Fruit fly (Drosophila melanogaster) whole organism, prepupa: Measurements from ENCODE around the gene CG15386.
A peak's percentile ranks its signal among the peaks of the same experiment; 100 is the strongest.

Experiments used
- Blimp-1 ChIP-seq: fragments of 200-800 bp; sonication (Bioruptor generic); optimal IDR thresholded peaks from 3 replicates; lab custom pipeline; 2017; ENCODE audit warnings: missing biosample characterization, missing genetic modification characterization, mild to moderate bottlenecking, moderate library complexity, missing genetic modification reagents
- CG10631 ChIP-seq: fragments of 200-800 bp; sonication (Bioruptor generic); optimal IDR thresholded peaks from 2 replicates; lab custom pipeline; 2016; ENCODE audit warnings: missing biosample characterization, missing genetic modification characterization
- CG10669 ChIP-seq: fragments of 200-800 bp; sonication (Bioruptor generic); optimal IDR thresholded peaks from 3 replicates; lab custom pipeline; 2018; ENCODE audit warnings: missing biosample characterization, mild to moderate bottlenecking, missing genetic modification characterization, moderate library complexity
- CG11294 ChIP-seq: fragments of 200-800 bp; sonication (Bioruptor generic); IDR thresholded peaks from 2 replicates; pipeline ENCODE4 v1.3.6; 2022; ENCODE audit warnings: missing biosample characterization, missing genetic modification characterization
- CG1621 ChIP-seq: fragments of 200-800 bp; sonication (Bioruptor generic); optimal IDR thresholded peaks from 3 replicates; lab custom pipeline; 2018; ENCODE audit warnings: missing biosample characterization, mild to moderate bottlenecking, missing genetic modification characterization
- CG16779 ChIP-seq: fragments of 200-800 bp; sonication (Bioruptor generic); optimal IDR thresholded peaks from 3 replicates; lab custom pipeline; 2017; ENCODE audit warnings: missing biosample characterization, mild to moderate bottlenecking, missing genetic modification characterization
- CG3032 ChIP-seq: fragments of 200-800 bp; optimal IDR thresholded peaks from 2 replicates; lab custom pipeline; 2019; ENCODE audit warnings: missing biosample characterization, mild to moderate bottlenecking, missing genetic modification characterization, moderate library complexity
- CG31627 ChIP-seq: fragments of 200-800 bp; sonication (Bioruptor generic); optimal IDR thresholded peaks from 3 replicates; lab custom pipeline; 2016; ENCODE audit warnings: missing biosample characterization, missing genetic modification characterization
- CG32006 ChIP-seq: fragments of 200-800 bp; sonication (Bioruptor generic); optimal IDR thresholded peaks from 3 replicates; lab custom pipeline; 2017; ENCODE audit warnings: missing biosample characterization, mild to moderate bottlenecking, missing genetic modification characterization
- CG34406 ChIP-seq: fragments of 200-800 bp; sonication (Bioruptor generic); optimal IDR thresholded peaks from 3 replicates; lab custom pipeline; 2016; ENCODE audit warnings: missing biosample characterization, missing genetic modification characterization
- CG6163 ChIP-seq: fragments of 200-800 bp; sonication (Bioruptor generic); IDR thresholded peaks from 3 replicates; pipeline ENCODE4 v1.3.6; 2022; ENCODE audit warnings: missing biosample characterization, missing genetic modification characterization
- CG6276 ChIP-seq: fragments of 200-800 bp; sonication (Bioruptor generic); optimal IDR thresholded peaks from 2 replicates; lab custom pipeline; 2017; ENCODE audit warnings: missing biosample characterization, mild to moderate bottlenecking, missing genetic modification characterization
- CG6792 ChIP-seq: fragments of 200-800 bp; sonication (Bioruptor generic); optimal IDR thresholded peaks from 3 replicates; lab custom pipeline; 2016; ENCODE audit warnings: missing biosample characterization, missing genetic modification characterization
- CG6854 ChIP-seq: fragments of 200-800 bp; sonication (Bioruptor generic); optimal IDR thresholded peaks from 2 replicates; lab custom pipeline; 2017; ENCODE audit warnings: missing biosample characterization, mild to moderate bottlenecking, missing genetic modification characterization
- CG7368 ChIP-seq: fragments of 200-800 bp; sonication (Bioruptor generic); optimal IDR thresholded peaks from 3 replicates; lab custom pipeline; 2016; ENCODE audit warnings: missing biosample characterization, missing genetic modification characterization
- CG8119 ChIP-seq: fragments of 200-800 bp; sonication (Bioruptor generic); IDR thresholded peaks from 3 replicates; pipeline ENCODE4 v1.3.6; 2022; ENCODE audit warnings: missing biosample characterization, missing genetic modification characterization
- CG8319 ChIP-seq: fragments of 200-800 bp; sonication (Bioruptor generic); optimal IDR thresholded peaks from 3 replicates; lab custom pipeline; 2016; ENCODE audit warnings: missing biosample characterization, missing genetic modification characterization
- CG9139 ChIP-seq: fragments of 200-800 bp; sonication (Bioruptor generic); optimal IDR thresholded peaks from 3 replicates; lab custom pipeline; 2017; ENCODE audit warnings: missing biosample characterization, mild to moderate bottlenecking, missing genetic modification characterization
- Eip75B ChIP-seq: fragments of 200-800 bp; sonication (Bioruptor generic); optimal IDR thresholded peaks from 3 replicates; lab custom pipeline; 2016; ENCODE audit warnings: missing biosample characterization, missing genetic modification characterization
- Eip78C ChIP-seq: fragments of 200-800 bp; sonication (Bioruptor generic); peaks from one replicate; lab custom pipeline; 2016; ENCODE audit warnings: missing biosample characterization, missing genetic modification characterization
- Eip93F ChIP-seq: fragments of 200-800 bp; sonication (Bioruptor generic); optimal IDR thresholded peaks from 2 replicates; lab custom pipeline; 2016; ENCODE audit warnings: missing biosample characterization, mild to moderate bottlenecking, missing genetic modification characterization
- Ets96B ChIP-seq: fragments of 200-800 bp; optimal IDR thresholded peaks from 2 replicates; lab custom pipeline; 2019; ENCODE audit warnings: missing biosample characterization, mild to moderate bottlenecking, missing genetic modification characterization, moderate library complexity
- Gug ChIP-seq: fragments of 200-800 bp; sonication (Bioruptor generic); IDR thresholded peaks from 2 replicates; pipeline ENCODE4 v1.3.6; 2022; ENCODE audit warnings: missing biosample characterization, missing genetic modification characterization
- Hr38 ChIP-seq: sonication (Bioruptor generic); optimal IDR thresholded peaks from 2 replicates; lab custom pipeline; 2016; ENCODE audit warnings: missing biosample characterization, missing genetic modification characterization
- Hr39 ChIP-seq: fragments of 200-800 bp; sonication (Bioruptor generic); optimal IDR thresholded peaks from 2 replicates; lab custom pipeline; 2016; ENCODE audit warnings: missing biosample characterization, missing genetic modification characterization
- Hr4 ChIP-seq: fragments of 200-800 bp; sonication (Bioruptor generic); optimal IDR thresholded peaks from 3 replicates; lab custom pipeline; 2016; ENCODE audit warnings: missing biosample characterization, missing genetic modification characterization
- OdsH ChIP-seq: fragments of 200-800 bp; sonication (Bioruptor generic); optimal IDR thresholded peaks from 3 replicates; lab custom pipeline; 2016; ENCODE audit warnings: missing biosample characterization, missing genetic modification characterization
- Smox ChIP-seq: fragments of 200-800 bp; sonication (Bioruptor generic); optimal IDR thresholded peaks from 3 replicates; lab custom pipeline; 2016; ENCODE audit warnings: missing biosample characterization, missing genetic modification characterization
- Sox102F ChIP-seq: fragments of 200-800 bp; sonication (Bioruptor generic); optimal IDR thresholded peaks from 2 replicates; lab custom pipeline; 2016; ENCODE audit warnings: missing biosample characterization, mild to moderate bottlenecking, missing genetic modification characterization
- Sox14 ChIP-seq: fragments of 200-800 bp; sonication (Bioruptor generic); optimal IDR thresholded peaks from 3 replicates; lab custom pipeline; 2016; ENCODE audit warnings: missing biosample characterization, missing genetic modification characterization
- Sox15 ChIP-seq: fragments of 200-800 bp; sonication (Bioruptor generic); optimal IDR thresholded peaks from 3 replicates; lab custom pipeline; 2016; ENCODE audit warnings: missing biosample characterization, missing genetic modification characterization
- achi ChIP-seq: fragments of 200-800 bp; sonication (Bioruptor generic); optimal IDR thresholded peaks from 3 replicates; lab custom pipeline; 2016; ENCODE audit warnings: missing biosample characterization, missing genetic modification characterization
- acj6 ChIP-seq: fragments of 200-800 bp; sonication (Bioruptor generic); optimal IDR thresholded peaks from 3 replicates; lab custom pipeline; 2016; ENCODE audit warnings: missing biosample characterization, missing genetic modification characterization
- cyc ChIP-seq: fragments of 200-800 bp; sonication (Bioruptor generic); optimal IDR thresholded peaks from 3 replicates; lab custom pipeline; 2016; ENCODE audit warnings: missing biosample characterization, missing genetic modification characterization
- dac ChIP-seq: fragments of 200-800 bp; sonication (Bioruptor generic); optimal IDR thresholded peaks from 2 replicates; lab custom pipeline; 2017; ENCODE audit warnings: missing biosample characterization, mild to moderate bottlenecking, missing genetic modification characterization
- eg ChIP-seq: fragments of 200-800 bp; sonication (Bioruptor generic); IDR thresholded peaks from 3 replicates; pipeline ENCODE4 v1.3.6; 2022; ENCODE audit warnings: missing biosample characterization, missing genetic modification characterization
- esn ChIP-seq: fragments of 200-800 bp; sonication (Bioruptor generic); optimal IDR thresholded peaks from 2 replicates; lab custom pipeline; 2016; ENCODE audit warnings: missing biosample characterization, mild to moderate bottlenecking, missing genetic modification characterization, moderate library complexity
- fd59A ChIP-seq: fragments of 200-800 bp; sonication (Bioruptor generic); optimal IDR thresholded peaks from 2 replicates; lab custom pipeline; 2017; ENCODE audit warnings: missing biosample characterization, mild to moderate bottlenecking, missing genetic modification characterization, missing genetic modification reagents
- fd85E ChIP-seq: fragments of 200-800 bp; sonication (Bioruptor generic); optimal IDR thresholded peaks from 3 replicates; lab custom pipeline; 2016; ENCODE audit warnings: missing biosample characterization, missing genetic modification characterization
- fkh ChIP-seq: fragments of 200-800 bp; sonication (Bioruptor generic); optimal IDR thresholded peaks from 3 replicates; lab custom pipeline; 2017; ENCODE audit warnings: missing biosample characterization, mild to moderate bottlenecking, missing genetic modification characterization, moderate library complexity
- net ChIP-seq: fragments of 200-800 bp; sonication (Bioruptor generic); optimal IDR thresholded peaks from 3 replicates; lab custom pipeline; 2016; ENCODE audit warnings: missing biosample characterization, missing genetic modification characterization
- pdm3 ChIP-seq: fragments of 200-800 bp; sonication (Bioruptor generic); optimal IDR thresholded peaks from 3 replicates; lab custom pipeline; 2016; ENCODE audit warnings: missing biosample characterization, missing genetic modification characterization
- ss ChIP-seq, 2 experiments: fragments of 200-800 bp; sonication (Bioruptor generic); optimal IDR thresholded peaks; 2 replicates in 1 of 2; 3 replicates in 1 of 2; lab custom pipeline; 2017 to 2018; ENCODE audit warnings: mild to moderate bottlenecking in 2 of 2, missing biosample characterization in 2 of 2, missing genetic modification characterization in 2 of 2, moderate library complexity in 1 of 2
- svp ChIP-seq: fragments of 200-800 bp; sonication (Bioruptor generic); peaks from one replicate; lab custom pipeline; 2016; ENCODE audit warnings: missing biosample characterization, missing genetic modification characterization
- vri ChIP-seq: fragments of 200-800 bp; sonication (Bioruptor generic); optimal IDR thresholded peaks from 3 replicates; lab custom pipeline; 2016; ENCODE audit warnings: missing biosample characterization, mild to moderate bottlenecking, missing genetic modification characterization

The CG15386 gene

DNA sequence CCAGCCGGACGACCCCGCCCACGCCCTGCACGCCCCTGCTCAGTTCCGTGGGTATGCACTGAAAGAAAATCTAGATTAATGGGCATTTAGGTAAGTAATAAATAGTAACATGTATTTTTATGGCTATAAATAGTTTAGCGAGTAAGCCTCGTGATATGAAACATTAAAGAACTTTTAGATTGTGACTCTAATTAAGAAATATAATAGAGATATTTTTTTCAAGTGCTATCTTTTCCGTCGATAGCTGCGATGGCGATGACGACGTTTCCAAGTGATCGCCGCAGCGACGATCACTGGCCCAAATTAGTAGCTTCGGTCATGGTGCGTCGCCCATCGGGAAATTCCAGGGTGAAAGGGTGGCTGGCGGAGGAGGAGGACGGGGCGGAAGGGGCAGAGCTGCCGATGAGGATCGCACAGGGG lies 36.9 kb downstream of the CG15386 start (continued):
- TF ChIP-seq CG16779 (tag; lab: Kevin White, UChicago) (peak; percentile 72), Hr38 (no peak), Smox (GFP tag; lab: Kevin White, UChicago) (peak; percentile 79), Sox14 (GFP tag; lab: Kevin White, UChicago) (peak; percentile 82), Hr4 (GFP tag; lab: Kevin White, UChicago) (peak; percentile 82), CG7368 (peak; percentile 77), esn (peak; percentile 81), Ets96B (tag; lab: Kevin White, UChicago) (peak; percentile 89)

DNA sequence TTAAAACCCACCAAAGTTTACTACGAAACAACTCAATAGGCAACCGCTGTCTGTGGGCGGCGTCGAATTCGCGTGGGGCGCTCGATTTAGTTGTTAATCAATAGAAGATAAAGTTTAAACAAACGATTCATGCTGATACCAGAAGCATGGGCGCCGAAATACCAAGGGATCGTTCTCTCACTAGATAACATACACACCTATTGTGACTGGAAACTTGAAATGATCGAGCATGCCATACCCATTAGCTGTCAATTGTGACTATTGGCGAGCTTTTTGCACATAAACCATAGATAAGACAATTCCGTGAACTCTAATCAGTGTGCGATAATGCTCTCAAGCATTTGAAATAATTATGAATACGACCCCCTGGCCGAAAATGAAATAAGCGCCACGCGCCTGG lies 37.7 kb downstream of the CG15386 start:
- TF ChIP-seq CG9139 (GFP tag; lab: Kevin White, UChicago) (no peak), fkh (GFP tag; lab: Kevin White, UChicago) (peak; percentile 34), vri (GFP tag; lab: Kevin White, UChicago) (peak; percentile 19)
- TF ChIP-seq, all 60 proteins: peak for 2

DNA sequence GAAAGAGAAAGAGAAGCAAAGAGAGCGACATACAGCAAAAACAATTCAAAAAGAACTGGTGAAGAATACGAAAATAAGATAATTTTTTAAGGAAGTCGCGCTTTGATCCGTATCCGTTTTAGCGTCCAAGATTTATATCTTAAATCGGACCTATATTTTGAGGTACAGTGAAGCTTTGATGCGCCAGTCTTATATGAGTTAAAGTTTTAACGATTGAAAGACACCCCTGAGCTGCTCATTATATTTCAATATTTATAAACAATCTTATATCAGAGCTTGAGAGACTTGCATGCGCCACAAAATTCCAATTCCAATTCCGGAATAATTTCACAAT lies 38.3 kb downstream of the CG15386 start:
- TF ChIP-seq achi (GFP tag; lab: Kevin White, UChicago) (peak; percentile 35), CG6854 (GFP tag; lab: Kevin White, UChicago) (no peak), CG34406 (no peak), acj6 (peak; percentile 40), CG32006 (GFP tag; lab: Kevin White, UChicago) (peak; percentile 14), fd85E (GFP tag; lab: Kevin White, UChicago) (no peak), OdsH (GFP tag; lab: Kevin White, UChicago) (peak; percentile 56), svp (GFP tag; lab: Kevin White, UChicago) (peak; percentile 67), eg (GFP tag; lab: Robert Waterston, UW) (no peak), Hr39 (GFP tag; lab: Kevin White, UChicago) (peak; percentile 27), Sox102F (GFP tag; lab: Kevin White, UChicago) (no peak), Ets96B (tag; lab: Kevin White, UChicago) (no peak), pdm3 (GFP tag; lab: Kevin White, UChicago) (peak; percentile 11), CG10631 (GFP tag; lab: Kevin White, UChicago) (peak; percentile 24), CG16779 (tag; lab: Kevin White, UChicago) (no peak), CG10669 (GFP tag; lab: Kevin White, UChicago) (no peak), CG31627 (GFP tag; lab: Kevin White, UChicago) (no peak), CG3032 (no peak), Hr4 (GFP tag; lab: Kevin White, UChicago) (peak; percentile 69), Sox14 (GFP tag; lab: Kevin White, UChicago) (peak; percentile 3), fd59A (GFP tag; lab: Kevin White, UChicago) (no peak), CG8119 (GFP tag; lab: Robert Waterston, UW) (peak; percentile 50), Eip78C (peak; percentile 62), Sox15 (GFP tag; lab: Kevin White, UChicago) (no peak)

DNA sequence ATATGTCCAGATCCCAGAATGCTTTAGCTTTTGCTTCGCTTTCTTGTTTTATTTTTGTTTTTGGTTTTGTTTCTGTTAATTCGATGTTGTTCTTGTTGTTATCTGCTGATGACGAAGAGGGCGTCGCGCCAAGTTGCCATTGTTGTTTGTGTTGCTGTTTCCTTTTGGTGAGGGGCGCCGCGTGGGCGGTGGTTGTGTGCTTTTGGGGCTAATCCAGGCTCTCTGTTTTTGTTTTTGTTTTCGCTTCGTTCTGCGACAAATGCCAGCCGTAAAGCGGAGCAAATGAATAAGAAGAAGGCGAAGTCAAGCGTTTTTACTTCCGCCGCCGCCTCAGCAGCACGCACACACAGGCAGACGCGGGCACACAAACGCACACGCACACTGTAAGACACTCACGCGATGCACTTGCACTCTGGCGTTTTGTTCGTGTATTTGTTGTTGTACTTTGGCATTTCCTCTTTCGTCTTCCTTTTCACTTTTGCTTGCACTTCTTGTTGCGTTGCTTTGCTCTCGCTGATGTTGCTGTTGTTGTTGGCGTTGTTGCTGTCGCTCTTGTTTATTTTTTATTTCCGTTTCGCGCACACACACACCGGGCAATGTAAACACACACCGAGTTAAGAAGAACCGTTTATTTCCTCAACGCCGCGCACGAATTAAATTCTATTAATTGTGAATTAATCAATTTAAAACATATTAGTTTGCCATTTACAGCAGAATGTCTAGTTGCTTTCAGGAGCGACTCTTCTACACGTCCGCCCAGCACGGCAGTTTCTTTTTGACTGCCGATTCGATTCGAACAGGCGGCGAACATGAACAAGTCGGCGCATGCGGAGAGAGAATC lies 38.9 kb downstream of the CG15386 start, which contains the start of gene aop:
TSS of gene aop (minus strand) at position 786 of the 841 bp plus-strand sequence.
- TF ChIP-seq CG6163 (GFP tag; lab: Robert Waterston, UW) (peak; percentile 65), Eip93F (peak; percentile 55), OdsH (GFP tag; lab: Kevin White, UChicago) (no peak), dac (GFP tag; lab: Kevin White, UChicago) (no peak), Smox (GFP tag; lab: Kevin White, UChicago) (peak; percentile 38), CG9139 (GFP tag; lab: Kevin White, UChicago) (peak; percentile 49), CG6792 (GFP tag; lab: Kevin White, UChicago) (no peak), ss (GFP tag; optimal IDR thresholded peaks at IDR 0.05; lab: Kevin White, UChicago) (peak; percentile 68 to 83), CG8319 (GFP tag; lab: Kevin White, UChicago) (no peak), Blimp-1 (GFP tag; lab: Kevin White, UChicago) (peak; percentile 69), acj6 (no peak), Eip75B (GFP tag; lab: Kevin White, UChicago) (peak; percentile 59), net (GFP tag; lab: Kevin White, UChicago) (peak; percentile 58), Gug (GFP tag; lab: Robert Waterston, UW) (no peak), CG6276 (GFP tag; lab: Kevin White, UChicago) (peak; percentile 51), cyc (no peak), CG1621 (peak; percentile 21), eg (GFP tag; lab: Robert Waterston, UW) (no peak; the same call in 2 of the 3 replicates), CG34406 (no peak), CG11294 (GFP tag; lab: Robert Waterston, UW) (no peak), Eip78C (peak; percentile 68)
